Worm (Caenorhabditis elegans): ENCODE data around the gene wrt-10.

The wrt-10 gene

ce11 chrII:7534369-7534768, at the start of gene wrt-10:
TSS of gene wrt-10 (minus strand) at chrII:7534563.
- TF ChIP-seq ets-7 (tag; optimal IDR thresholded peaks at IDR 0.05) (no peak), ceh-36 (tag; optimal IDR thresholded peaks at IDR 0.05) (no peak), tbx-11 (GFP tag; IDR thresholded peaks at IDR 0.05) (no peak), hmbx-1 (tag; optimal IDR thresholded peaks at IDR 0.05) (no peak), aly-1 (tag; optimal IDR thresholded peaks at IDR 0.05) (no peak), scrt-1 (GFP tag; IDR thresholded peaks at IDR 0.05) (no peak), sea-1 (GFP tag; conservative IDR thresholded peaks at IDR 0.05) (no peak)

- TF ChIP-seq hnd-1 (tag; optimal IDR thresholded peaks at IDR 0.05), result no peak
- TF ChIP-seq F13C5.2 (tag; optimal IDR thresholded peaks at IDR 0.05), result no peak
These were observed 49.2 kb upstream of the wrt-10 start, which contains the start of gene mks-3 for ce11 chrII:7583555-7583954. TSS of gene mks-3 (minus strand) at chrII:7583655.

- no peak for TF ChIP-seq ceh-36 (tag; optimal IDR thresholded peaks at IDR 0.05)
- no peak for TF ChIP-seq ceh-13 (GFP tag; optimal IDR thresholded peaks at IDR 0.05)
- TF ChIP-seq tra-4 (tag; optimal IDR thresholded peaks at IDR 0.05), result no peak
- no peak for TF ChIP-seq sea-1 (GFP tag; conservative IDR thresholded peaks at IDR 0.05)
- no peak for TF ChIP-seq ets-7 (tag; optimal IDR thresholded peaks at IDR 0.05)
- TF ChIP-seq tbx-37 (GFP tag; conservative IDR thresholded peaks at IDR 0.05), result no peak
- no peak for TF ChIP-seq hnd-1 (tag; optimal IDR thresholded peaks at IDR 0.05)
- TF ChIP-seq hmbx-1 (tag; optimal IDR thresholded peaks at IDR 0.05), result no peak
- no peak for TF ChIP-seq ama-1 (optimal IDR thresholded peaks at IDR 0.05)
- no peak for TF ChIP-seq aly-1 (tag; optimal IDR thresholded peaks at IDR 0.05)
- TF ChIP-seq flt-1 (GFP tag; IDR thresholded peaks at IDR 0.05), result no peak
- no peak for TF ChIP-seq F13C5.2 (tag; optimal IDR thresholded peaks at IDR 0.05)
- no peak for TF ChIP-seq hmg-4 (GFP tag; optimal IDR thresholded peaks at IDR 0.05)
These were observed 43.0 kb upstream of the wrt-10 start, which contains the start of gene F35D2.6 for ce11 chrII:7577412-7577811. TSS of gene F35D2.6 (plus strand) at chrII:7577712.

ce11 chrII:7575614-7576013, 41.3 kb upstream of the wrt-10 start, which contains the start of gene F35D2.1:
TSS of gene F35D2.1 (plus strand) at chrII:7575914.
- TF ChIP-seq F13C5.2 (tag; optimal IDR thresholded peaks at IDR 0.05), result no peak
- TF ChIP-seq sea-1 (GFP tag; conservative IDR thresholded peaks at IDR 0.05), result no peak
- TF ChIP-seq hnd-1 (tag; optimal IDR thresholded peaks at IDR 0.05), result no peak
- TF ChIP-seq ceh-36 (tag; optimal IDR thresholded peaks at IDR 0.05), result no peak
- TF ChIP-seq B0310.2 (tag; optimal IDR thresholded peaks at IDR 0.05), result no peak
- no peak for TF ChIP-seq aly-1 (tag; optimal IDR thresholded peaks at IDR 0.05)
- no peak for TF ChIP-seq scrt-1 (GFP tag; IDR thresholded peaks at IDR 0.05)
- no peak for TF ChIP-seq ceh-13 (GFP tag; optimal IDR thresholded peaks at IDR 0.05)
- TF ChIP-seq ets-7 (tag; optimal IDR thresholded peaks at IDR 0.05), result no peak
- TF ChIP-seq tbx-37 (GFP tag; conservative IDR thresholded peaks at IDR 0.05), result no peak
- TF ChIP-seq ama-1 (optimal IDR thresholded peaks at IDR 0.05), result no peak

- TF ChIP-seq ets-7 (tag; optimal IDR thresholded peaks at IDR 0.05), result no peak
- TF ChIP-seq pes-1 (GFP tag; IDR thresholded peaks at IDR 0.05), result no peak
- no peak for TF ChIP-seq sea-1 (GFP tag; conservative IDR thresholded peaks at IDR 0.05)
- no peak for TF ChIP-seq hnd-1 (tag; optimal IDR thresholded peaks at IDR 0.05)
- no peak for TF ChIP-seq ceh-13 (GFP tag; optimal IDR thresholded peaks at IDR 0.05)
- TF ChIP-seq hmg-4 (GFP tag; optimal IDR thresholded peaks at IDR 0.05), result no peak
- TF ChIP-seq F13C5.2 (tag; optimal IDR thresholded peaks at IDR 0.05), result no peak
- no peak for TF ChIP-seq tbx-37 (GFP tag; conservative IDR thresholded peaks at IDR 0.05)
- no peak for TF ChIP-seq flt-1 (GFP tag; IDR thresholded peaks at IDR 0.05)
These were observed 39.8 kb upstream of the wrt-10 start, which contains the start of gene F35D2.2 for ce11 chrII:7574143-7574542. TSS of gene F35D2.2 (plus strand) at chrII:7574443.

ce11 chrII:7570820-7571219, 36.5 kb upstream of the wrt-10 start:
- no peak for TF ChIP-seq ceh-13 (GFP tag; optimal IDR thresholded peaks at IDR 0.05)
- TF ChIP-seq ceh-36 (tag; optimal IDR thresholded peaks at IDR 0.05), result peak; percentile 62

- no peak for TF ChIP-seq F13C5.2 (tag; optimal IDR thresholded peaks at IDR 0.05)
- no peak for TF ChIP-seq aly-1 (tag; optimal IDR thresholded peaks at IDR 0.05)
- no peak for TF ChIP-seq ets-7 (tag; optimal IDR thresholded peaks at IDR 0.05)
- TF ChIP-seq hmg-4 (GFP tag; optimal IDR thresholded peaks at IDR 0.05), result no peak
- TF ChIP-seq ceh-36 (tag; optimal IDR thresholded peaks at IDR 0.05), result no peak
- TF ChIP-seq hnd-1 (tag; optimal IDR thresholded peaks at IDR 0.05), result no peak
- TF ChIP-seq tbx-11 (GFP tag; IDR thresholded peaks at IDR 0.05), result no peak
- TF ChIP-seq tra-4 (tag; optimal IDR thresholded peaks at IDR 0.05), result no peak
- no peak for TF ChIP-seq ceh-13 (GFP tag; optimal IDR thresholded peaks at IDR 0.05)
- TF ChIP-seq flt-1 (GFP tag; IDR thresholded peaks at IDR 0.05), result no peak
- TF ChIP-seq tbx-37 (GFP tag; conservative IDR thresholded peaks at IDR 0.05), result no peak
These were observed 35.9 kb upstream of the wrt-10 start, which contains the start of gene F35D2.3 for ce11 chrII:7570305-7570704. TSS of gene F35D2.3 (plus strand) at chrII:7570605.

ce11 chrII:7562616-7563015, 28.3 kb upstream of the wrt-10 start:
- TF ChIP-seq hmbx-1 (tag; optimal IDR thresholded peaks at IDR 0.05) (no peak), hnd-1 (tag; optimal IDR thresholded peaks at IDR 0.05) (no peak), aly-1 (tag; optimal IDR thresholded peaks at IDR 0.05) (no peak), B0310.2 (tag; optimal IDR thresholded peaks at IDR 0.05) (no peak), flt-1 (GFP tag; IDR thresholded peaks at IDR 0.05) (no peak), hmg-4 (GFP tag; optimal IDR thresholded peaks at IDR 0.05) (no peak), scrt-1 (GFP tag; IDR thresholded peaks at IDR 0.05) (no peak), pes-1 (GFP tag; IDR thresholded peaks at IDR 0.05) (no peak), ceh-36 (tag; optimal IDR thresholded peaks at IDR 0.05) (no peak), ceh-13 (GFP tag; optimal IDR thresholded peaks at IDR 0.05) (no peak)

ce11 chrII:7561494-7561893, 27.1 kb upstream of the wrt-10 start, which contains the start of the genes ZK1290.11 and ZK1290.1:
TSS of gene ZK1290.11 (minus strand) at chrII:7561594.
TSS of gene ZK1290.1 (plus strand) at chrII:7561764.
- TF ChIP-seq pes-1 (GFP tag; IDR thresholded peaks at IDR 0.05) (no peak), hnd-1 (tag; optimal IDR thresholded peaks at IDR 0.05) (no peak), scrt-1 (GFP tag; IDR thresholded peaks at IDR 0.05) (no peak), tra-4 (tag; optimal IDR thresholded peaks at IDR 0.05) (no peak), aly-1 (tag; optimal IDR thresholded peaks at IDR 0.05) (no peak), B0310.2 (tag; optimal IDR thresholded peaks at IDR 0.05) (no peak)

Measured in whole organism, early embryonic.